Worm (Caenorhabditis elegans) whole organism, young adult: ENCODE measurements around the gene K07D4.4.

Experiments
- F22D6.2 ChIP-seq: sonication (generic microtip); optimal IDR thresholded peaks from 2 replicates; lab custom pipeline; 2016; ENCODE audit warnings: mild to moderate bottlenecking, missing genetic modification characterization, missing compliant biosample characterization
- F52B5.7 ChIP-seq: sonication (generic microtip); optimal IDR thresholded peaks from 2 replicates; lab custom pipeline; 2016; ENCODE audit warnings: mild to moderate bottlenecking, missing genetic modification characterization, missing compliant biosample characterization
- ets-4 ChIP-seq: fragments of 200-800 bp; sonication (Bioruptor generic); optimal IDR thresholded peaks from 2 replicates; lab custom pipeline; 2018; ENCODE audit warnings: mild to moderate bottlenecking, missing genetic modification characterization, missing compliant biosample characterization
- mes-4 ChIP-seq: sonication (generic microtip); optimal IDR thresholded peaks from 2 replicates; lab custom pipeline; 2016; ENCODE audit warnings: missing genotype, missing genetic modification characterization, missing compliant biosample characterization
- nhr-27 ChIP-seq: fragments of 200-800 bp; sonication (Bioruptor generic); optimal IDR thresholded peaks from 2 replicates; lab custom pipeline; 2018; ENCODE audit warnings: mild to moderate bottlenecking, missing genetic modification characterization, moderate library complexity, missing compliant biosample characterization
- pha-4 ChIP-seq: fragments of 150-350 bp; sonication (generic microtip); optimal IDR thresholded peaks from 2 replicates; lab custom pipeline; 2014; ENCODE audit warnings: missing biosample characterization, missing genetic modification reagents, missing genetic modification characterization
- rec-8 ChIP-seq, 2 experiments: sonication (generic microtip); optimal IDR thresholded peaks; 2 replicates each; lab custom pipeline; 2016; ENCODE audit warnings: mild to moderate bottlenecking in 2 of 2, missing genetic modification characterization in 2 of 2, missing genetic modification reagents in 2 of 2, missing genotype in 2 of 2, missing biosample characterization in 1 of 2, missing compliant biosample characterization in 1 of 2, moderate library complexity in 1 of 2
- tlf-1 ChIP-seq: fragments of 200-800 bp; sonication (Bioruptor generic); optimal IDR thresholded peaks from 2 replicates; lab custom pipeline; 2018; ENCODE audit warnings: mild to moderate bottlenecking, missing genetic modification characterization, missing compliant biosample characterization
- xnd-1 ChIP-seq: sonication (generic microtip); optimal IDR thresholded peaks from 2 replicates; lab custom pipeline; 2016; ENCODE audit warnings: missing genotype, missing genetic modification reagents, missing genetic modification characterization, missing compliant biosample characterization

- TF ChIP-seq ets-4 (GFP tag; lab: Kevin White, UChicago) (no peak), tlf-1 (GFP tag; lab: Kevin White, UChicago) (no peak), rec-8 (tag; optimal IDR thresholded peaks at IDR 0.05; lab: Kevin White, UChicago) (no peak), F52B5.7 (no peak), xnd-1 (tag; lab: Kevin White, UChicago) (no peak), nhr-27 (no peak), mes-4 (no peak), F22D6.2 (tag; lab: Kevin White, UChicago) (no peak), pha-4 (tag; lab: Kevin White, UChicago) (no peak)
These were observed 36.2 kb downstream of the K07D4.4 start, which contains the start of gene clc-22 for ce11 chrII:3996005-3996404.
